Fruit fly (Drosophila melanogaster): ENCODE results near the gene CG7142.

dm6 chr3R:18249268-18249667 lies 30.1 kb downstream of the CG7142 start:
- TF ChIP-seq CG8478 (optimal IDR thresholded peaks at IDR 0.05) (no peak), CTCF (optimal IDR thresholded peaks at IDR 0.05) (no peak)
